Worm (Caenorhabditis elegans) whole organism, L4/young adult: Measurements from ENCODE around the gene memi-2.

Experiments
- W03F9.2 ChIP-seq: fragments of 150-350 bp; optimal IDR thresholded peaks from 2 replicates; lab custom pipeline; 2014; ENCODE audit warnings: missing biosample characterization, missing genetic modification characterization
- dao-5 ChIP-seq: sonication (generic microtip); optimal IDR thresholded peaks from 2 replicates; lab custom pipeline; 2016; ENCODE audit warnings: missing genotype, missing genetic modification characterization, moderate library complexity, missing compliant biosample characterization
- him-1 ChIP-seq: sonication (generic microtip); optimal IDR thresholded peaks from 2 replicates; lab custom pipeline; 2016; ENCODE audit warnings: missing genotype, missing genetic modification reagents, missing genetic modification characterization, missing compliant biosample characterization

DNA sequence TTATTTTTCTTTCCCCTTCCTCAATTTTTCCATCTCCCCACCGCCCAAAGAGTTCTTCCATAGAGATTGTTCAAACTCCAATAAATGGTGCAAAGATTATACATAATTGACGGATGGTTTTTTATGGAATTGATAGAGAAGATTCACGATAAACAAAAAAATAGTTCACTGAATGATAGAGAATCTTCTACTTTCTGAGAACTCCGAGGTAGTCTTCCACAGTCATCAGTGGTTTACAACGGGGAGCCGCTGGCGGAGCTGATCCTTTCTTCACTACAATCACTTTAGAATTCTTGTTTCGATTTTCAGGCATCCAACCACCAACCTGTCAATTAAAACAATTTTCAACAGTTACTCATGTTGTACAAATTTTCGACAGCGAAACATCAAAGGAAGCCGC, 44.3 kb downstream of the memi-2 start:
- no peak for TF ChIP-seq W03F9.2 (tag; lab: Kevin White, UChicago)
- TF ChIP-seq him-1 (tag; lab: Kevin White, UChicago) = no peak
- TF ChIP-seq dao-5 = no peak
